Fruit fly (Drosophila melanogaster) ovary, adult (tissue): Measurements from ENCODE around the gene side-IV.
A peak's percentile ranks its signal among the peaks of the same experiment; 100 is the strongest.

ENCODE experiments used
- CG17801 ChIP-seq: fragments of 200-800 bp; optimal IDR thresholded peaks from 2 replicates; lab custom pipeline; 2019; ENCODE audit warnings: missing biosample characterization, mild to moderate bottlenecking, missing genetic modification characterization, moderate library complexity; ENCODE audit not compliant: partially characterized antibody

The side-IV gene

dm6 chr3R:13450338-13450737 lies at the start of gene side-IV:
Gene side-IV (plus strand): TSS chr3R:13450590.
- no peak for TF ChIP-seq CG17801 (GFP tag; lab: Kevin White, UChicago)

dm6 chr3R:13400902-13401721 lies 49.3 kb upstream of the side-IV start:
- TF ChIP-seq CG17801 (GFP tag; lab: Kevin White, UChicago) = peak; percentile 91

dm6 chr3R:13401722-13402296 lies 48.6 kb upstream of the side-IV start, which contains the start of gene GILT1:
Gene GILT1 (minus strand): TSS chr3R:13401862.
- peak; percentile 27 for TF ChIP-seq CG17801 (GFP tag; lab: Kevin White, UChicago)

dm6 chr3R:13403032-13403459 lies 47.3 kb upstream of the side-IV start, which contains the start of gene Dpm3:
Gene Dpm3 (minus strand): TSS chr3R:13403051.
- TF ChIP-seq CG17801 (GFP tag; lab: Kevin White, UChicago) = no peak

- TF ChIP-seq CG17801 (GFP tag; lab: Kevin White, UChicago) = no peak
Observed at dm6 chr3R:13404841-13405441, 45.4 kb upstream of the side-IV start, which contains the start of gene yellow-e3. Gene yellow-e3 (minus strand): TSS chr3R:13404870.

- no peak for TF ChIP-seq CG17801 (GFP tag; lab: Kevin White, UChicago)
Observed at dm6 chr3R:13406898-13407297, 43.5 kb upstream of the side-IV start, which contains the start of gene yellow-e2. Gene yellow-e2 (minus strand): TSS chr3R:13406998.

- no peak for TF ChIP-seq CG17801 (GFP tag; lab: Kevin White, UChicago)
Observed at dm6 chr3R:13412704-13413103, 37.7 kb upstream of the side-IV start.

- no peak for TF ChIP-seq CG17801 (GFP tag; lab: Kevin White, UChicago)
Observed at dm6 chr3R:13415186-13415585, 35.2 kb upstream of the side-IV start, which contains the start of gene yellow-e. Gene yellow-e (minus strand): TSS chr3R:13415286.

dm6 chr3R:13417067-13417595 lies 33.3 kb upstream of the side-IV start:
- no peak for TF ChIP-seq CG17801 (GFP tag; lab: Kevin White, UChicago)

- TF ChIP-seq CG17801 (GFP tag; lab: Kevin White, UChicago) = no peak
Observed at dm6 chr3R:13419979-13420378, 30.4 kb upstream of the side-IV start, which contains the start of gene Ir87a. Gene Ir87a (plus strand): TSS chr3R:13420279.

dm6 chr3R:13422178-13422577 lies 28.2 kb upstream of the side-IV start:
- TF ChIP-seq CG17801 (GFP tag; lab: Kevin White, UChicago) = no peak

dm6 chr3R:13425470-13426033 lies 24.8 kb upstream of the side-IV start, which contains the start of gene Act87E:
Gene Act87E (plus strand): TSS chr3R:13425983.
- no peak for TF ChIP-seq CG17801 (GFP tag; lab: Kevin White, UChicago)

dm6 chr3R:13428341-13429040 lies 21.9 kb upstream of the side-IV start:
- TF ChIP-seq CG17801 (GFP tag; lab: Kevin White, UChicago) = no peak

dm6 chr3R:13433623-13434022 lies 16.8 kb upstream of the side-IV start:
- peak; percentile 95 for TF ChIP-seq CG17801 (GFP tag; lab: Kevin White, UChicago)
